Worm (Caenorhabditis elegans): ENCODE measurements around the gene ZK470.2.

- TF ChIP-seq Y79H2A.3 (GFP tag; conservative IDR thresholded peaks at IDR 0.05): no peak
- no peak for TF ChIP-seq ceh-58 (GFP tag; IDR thresholded peaks at IDR 0.05)
- TF ChIP-seq nfya-1 (tag; optimal IDR thresholded peaks at IDR 0.05; ENCODE audit: borderline replicate concordance, insufficient read depth): no peak
- no peak for TF ChIP-seq snpc-1.1 (tag; optimal IDR thresholded peaks at IDR 0.05; ENCODE audit: insufficient read depth)
- TF ChIP-seq hlh-26 (GFP tag; conservative IDR thresholded peaks at IDR 0.05): no peak
- TF ChIP-seq F39B2.1 (GFP tag; IDR thresholded peaks at IDR 0.05): no peak
- no peak for TF ChIP-seq unc-130 (GFP tag; optimal IDR thresholded peaks at IDR 0.05)
- TF ChIP-seq bed-2 (GFP tag; IDR thresholded peaks at IDR 0.05): no peak
- no peak for TF ChIP-seq ama-1 (optimal IDR thresholded peaks at IDR 0.05)
- TF ChIP-seq ama-1 (GFP tag; optimal IDR thresholded peaks at IDR 0.05): no peak
Measured at ce11 chrX:4100473-4100872, 34.5 kb upstream of the ZK470.2 start, which contains the start of gene clh-4.

Data from whole organism, young adult.